Worm (Caenorhabditis elegans): ENCODE results near the gene bcmo-2.

Gene bcmo-2

ce11 chrII:3911284-3911683, 647 bp upstream of the bcmo-2 start:
- no peak for TF ChIP-seq W03F9.2 (tag; optimal IDR thresholded peaks at IDR 0.05)
- no peak for TF ChIP-seq dao-5 (tag; optimal IDR thresholded peaks at IDR 0.05)
- TF ChIP-seq him-1 (tag; optimal IDR thresholded peaks at IDR 0.05), result no peak

DNA sequence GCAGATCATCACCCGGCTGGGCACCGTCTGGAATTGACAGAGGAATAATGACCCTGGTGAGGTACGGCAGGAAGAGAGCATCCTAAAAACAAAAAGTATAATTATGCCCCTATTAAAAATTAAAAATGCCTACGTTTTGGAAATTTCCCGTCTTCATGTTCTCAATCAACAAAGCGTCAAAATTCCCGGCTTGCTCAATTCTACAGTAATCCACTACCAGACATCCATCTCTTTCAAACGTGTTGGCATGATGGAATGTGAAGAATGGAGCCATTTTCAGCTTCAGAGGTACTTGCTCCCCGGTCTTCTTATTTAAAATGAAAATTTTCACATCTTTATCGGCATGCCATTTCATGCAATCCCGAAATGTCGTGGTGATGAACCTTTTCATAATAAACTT, 1.3 kb downstream of the bcmo-2 start:
- TF ChIP-seq him-1 (tag; optimal IDR thresholded peaks at IDR 0.05) (no peak), W03F9.2 (tag; optimal IDR thresholded peaks at IDR 0.05) (no peak), dao-5 (tag; optimal IDR thresholded peaks at IDR 0.05) (no peak)

DNA sequence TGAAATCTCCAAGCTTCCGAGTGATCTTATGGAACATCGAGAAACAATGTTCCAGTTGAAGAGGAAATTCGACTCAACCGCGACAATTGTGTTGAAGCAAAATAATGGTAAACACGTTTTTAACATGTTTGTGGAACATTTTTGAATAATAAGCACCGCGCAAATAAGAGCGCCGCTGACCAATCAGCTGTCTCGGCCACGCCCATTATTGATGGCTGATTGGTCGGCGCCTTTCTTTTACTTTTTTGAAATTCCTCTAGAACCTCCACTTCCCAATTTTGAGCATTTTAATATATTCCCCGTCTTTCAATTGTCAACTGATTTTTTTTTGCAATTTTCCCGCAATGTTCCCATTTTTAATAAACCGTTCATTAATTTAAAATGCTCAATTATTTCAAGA, 2.5 kb downstream of the bcmo-2 start:
- TF ChIP-seq W03F9.2 (tag; optimal IDR thresholded peaks at IDR 0.05) (no peak), him-1 (tag; optimal IDR thresholded peaks at IDR 0.05) (no peak), dao-5 (tag; optimal IDR thresholded peaks at IDR 0.05) (no peak)

DNA sequence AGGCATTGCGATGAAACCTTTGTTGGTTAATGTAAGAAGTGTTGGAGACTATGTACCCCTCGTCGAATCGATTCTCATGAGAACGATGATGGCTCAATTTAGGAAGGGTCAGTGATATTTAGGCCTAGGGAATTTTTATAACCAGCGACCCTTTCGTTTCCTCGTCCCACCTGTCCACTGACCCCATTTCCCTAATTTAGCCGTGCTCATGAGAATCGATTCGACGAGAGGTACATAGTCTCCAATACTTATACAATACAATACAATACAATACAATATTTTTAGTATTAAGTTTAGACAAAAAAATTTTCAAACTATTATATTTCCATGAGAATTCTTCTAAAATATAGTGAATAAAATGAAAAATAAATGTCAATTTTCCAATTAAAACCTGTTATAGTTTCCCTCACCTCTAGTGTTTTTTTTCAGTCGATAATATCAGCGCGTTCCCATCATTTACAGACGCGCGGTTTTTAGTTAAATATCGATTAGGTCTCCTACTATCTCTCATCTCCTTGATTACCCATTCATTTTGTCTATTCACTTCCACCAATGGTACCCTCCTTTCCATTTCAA, 3.9 kb downstream of the bcmo-2 start, which contains the start of the genes F53C3.11 and fbxb-103:
Gene F53C3.11, minus strand, starts transcription at position 101 of the 576 bp plus-strand sequence.
Gene fbxb-103, plus strand, starts transcription at position 526 of the 576 bp plus-strand sequence.
- TF ChIP-seq dao-5 (tag; optimal IDR thresholded peaks at IDR 0.05) (no peak), W03F9.2 (tag; optimal IDR thresholded peaks at IDR 0.05) (no peak), him-1 (tag; optimal IDR thresholded peaks at IDR 0.05) (no peak)

DNA sequence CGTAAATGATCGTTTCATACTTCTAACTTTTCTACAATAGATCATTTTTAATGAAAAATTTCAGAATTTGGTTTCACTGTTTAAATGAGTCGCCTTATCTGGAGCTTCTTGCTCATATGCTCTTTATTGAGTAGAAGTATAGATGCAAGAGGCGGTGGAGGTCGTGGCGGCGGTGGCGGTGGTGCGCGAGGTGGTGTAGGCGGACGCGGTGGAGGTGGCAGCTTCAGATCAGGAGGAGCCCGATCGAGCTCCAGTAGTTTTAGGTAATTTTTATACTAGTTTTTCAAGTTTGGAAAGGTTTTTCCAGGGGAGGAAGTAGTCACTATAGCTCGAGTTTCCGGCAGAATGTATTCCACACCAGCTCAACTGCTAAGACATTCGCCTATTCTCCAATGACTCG, 7.8 kb downstream of the bcmo-2 start, which contains the start of gene F53C3.3:
Gene F53C3.3, plus strand, starts transcription at position 59 of the 400 bp plus-strand sequence.
- TF ChIP-seq W03F9.2 (tag; optimal IDR thresholded peaks at IDR 0.05) (no peak), dao-5 (tag; optimal IDR thresholded peaks at IDR 0.05) (no peak), him-1 (tag; optimal IDR thresholded peaks at IDR 0.05) (no peak)

DNA sequence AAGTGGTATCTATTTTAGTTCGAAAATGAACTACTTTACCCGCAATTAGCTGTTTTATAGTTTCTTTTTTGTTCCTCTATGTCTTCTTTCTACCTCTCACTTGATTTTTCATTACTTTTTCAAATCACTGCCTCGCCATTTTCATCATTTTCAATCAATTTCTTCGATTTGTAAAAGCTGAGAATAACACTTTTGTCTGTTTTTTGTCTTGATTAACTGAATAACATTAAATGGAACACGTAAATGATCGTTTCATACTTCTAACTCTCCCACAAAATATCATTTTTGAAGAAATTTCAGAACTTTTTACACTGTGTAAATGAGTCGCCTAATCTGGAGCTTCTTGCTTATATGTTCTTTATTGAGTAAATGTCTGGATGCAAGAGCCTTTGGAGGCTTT, 9.5 kb downstream of the bcmo-2 start, which contains the start of gene F53C3.4:
Gene F53C3.4, plus strand, starts transcription at position 301 of the 400 bp plus-strand sequence.
- no peak for TF ChIP-seq him-1 (tag; optimal IDR thresholded peaks at IDR 0.05)
- no peak for TF ChIP-seq dao-5 (tag; optimal IDR thresholded peaks at IDR 0.05)

DNA sequence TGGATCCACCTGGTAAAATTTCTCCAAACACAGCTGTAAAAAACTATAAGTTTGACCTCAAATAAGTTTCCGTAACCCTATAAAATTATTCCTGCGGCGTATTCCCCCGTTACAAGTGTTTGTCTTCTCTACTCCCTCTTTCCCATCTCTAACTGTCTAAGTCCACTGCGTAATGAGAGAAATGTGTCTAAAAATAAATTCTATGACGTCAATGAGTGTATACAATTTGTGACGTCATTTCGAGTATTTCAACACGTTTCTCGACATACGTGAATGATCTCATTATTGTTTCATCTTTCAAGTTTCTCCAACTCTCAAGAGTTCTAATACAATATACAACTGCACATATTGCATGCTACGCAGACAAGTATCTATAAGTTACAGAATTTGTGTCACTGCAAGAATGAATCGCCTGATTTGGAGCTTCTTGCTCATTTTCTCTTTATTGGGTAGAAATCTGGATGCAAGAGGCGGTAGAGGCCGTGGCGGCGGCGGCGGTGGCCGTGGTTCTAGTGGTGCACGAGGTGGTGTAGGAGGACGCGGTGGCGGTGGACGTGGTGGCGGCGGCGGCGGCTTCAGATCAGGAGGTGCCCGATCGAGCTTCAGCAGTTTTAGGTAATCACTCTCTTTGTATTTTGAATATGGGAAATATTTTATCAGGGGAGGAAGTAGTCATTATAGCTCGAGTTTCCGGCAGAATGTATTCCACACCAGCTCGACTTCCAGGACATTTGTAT, 12.7 kb downstream of the bcmo-2 start, which contains the start of gene F53C3.6:
Gene F53C3.6, plus strand, starts transcription at position 385 of the 737 bp plus-strand sequence.
- TF ChIP-seq dao-5 (tag; optimal IDR thresholded peaks at IDR 0.05), result no peak
- TF ChIP-seq W03F9.2 (tag; optimal IDR thresholded peaks at IDR 0.05), result no peak
- no peak for TF ChIP-seq him-1 (tag; optimal IDR thresholded peaks at IDR 0.05)

DNA sequence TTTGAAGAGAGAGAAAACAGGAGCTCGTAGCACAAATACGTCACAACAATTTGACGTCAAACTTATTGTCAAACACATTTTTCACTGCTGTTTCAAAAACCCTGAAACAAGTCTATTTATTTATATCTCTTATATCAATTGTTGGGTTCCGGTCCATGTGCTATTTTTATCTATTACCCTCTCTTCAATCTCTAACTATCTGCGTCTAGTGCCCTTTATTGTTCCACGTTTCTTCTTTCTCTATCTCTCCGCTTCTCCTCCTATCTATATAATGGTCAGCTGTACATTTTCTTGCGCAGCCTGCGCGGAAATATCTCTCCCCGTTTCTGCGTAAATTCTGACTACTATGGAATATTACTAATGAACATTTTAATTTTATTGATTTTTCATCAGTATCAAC, 13.7 kb downstream of the bcmo-2 start:
- TF ChIP-seq dao-5 (tag; optimal IDR thresholded peaks at IDR 0.05) (no peak), W03F9.2 (tag; optimal IDR thresholded peaks at IDR 0.05) (no peak), him-1 (tag; optimal IDR thresholded peaks at IDR 0.05) (no peak)

- TF ChIP-seq dao-5 (tag; optimal IDR thresholded peaks at IDR 0.05) (no peak), W03F9.2 (tag; optimal IDR thresholded peaks at IDR 0.05) (no peak), him-1 (tag; optimal IDR thresholded peaks at IDR 0.05) (no peak)
These were observed 15.9 kb downstream of the bcmo-2 start, which contains the start of gene F53C3.7 for ce11 chrII:3894755-3895154. TSS of gene F53C3.7 (plus strand) at chrII:3895055.

ce11 chrII:3893911-3894310, 16.7 kb downstream of the bcmo-2 start:
- TF ChIP-seq him-1 (tag; optimal IDR thresholded peaks at IDR 0.05) (no peak), W03F9.2 (tag; optimal IDR thresholded peaks at IDR 0.05) (no peak), dao-5 (tag; optimal IDR thresholded peaks at IDR 0.05) (no peak)

- no peak for TF ChIP-seq him-1 (tag; optimal IDR thresholded peaks at IDR 0.05)
- no peak for TF ChIP-seq W03F9.2 (tag; optimal IDR thresholded peaks at IDR 0.05)
- TF ChIP-seq dao-5 (tag; optimal IDR thresholded peaks at IDR 0.05), result no peak
These were observed 19.5 kb downstream of the bcmo-2 start, which contains the start of gene F53C3.8 for ce11 chrII:3891124-3891523. TSS of gene F53C3.8 (plus strand) at chrII:3891424.

ce11 chrII:3879945-3880344, 30.7 kb downstream of the bcmo-2 start, which contains the start of gene nhr-166:
TSS of gene nhr-166 (plus strand) at chrII:3880245.
- TF ChIP-seq him-1 (tag; optimal IDR thresholded peaks at IDR 0.05) (no peak), W03F9.2 (tag; optimal IDR thresholded peaks at IDR 0.05) (no peak), dao-5 (tag; optimal IDR thresholded peaks at IDR 0.05) (no peak)

DNA sequence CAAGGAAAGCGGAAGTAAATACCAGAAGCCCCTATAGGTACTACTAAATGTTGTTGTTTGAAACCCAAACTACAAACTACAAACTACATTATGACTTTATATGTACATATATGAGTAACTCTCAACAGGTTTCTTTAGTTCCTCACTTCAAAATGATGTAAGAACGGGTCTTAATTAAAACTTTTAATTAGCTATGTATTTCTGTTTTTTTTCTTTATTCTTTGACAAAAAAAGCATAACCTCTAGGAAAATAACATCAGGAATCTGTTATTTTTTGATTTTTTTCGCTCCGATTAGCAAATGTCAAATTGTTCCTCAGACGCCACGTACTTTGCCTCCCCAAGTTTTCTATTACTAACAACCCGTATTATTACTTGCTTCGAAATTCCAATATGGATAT, 32.3 kb downstream of the bcmo-2 start, which contains the start of gene srh-250:
Gene srh-250, plus strand, starts transcription at position 301 of the 400 bp plus-strand sequence.
- no peak for TF ChIP-seq him-1 (tag; optimal IDR thresholded peaks at IDR 0.05)
- TF ChIP-seq dao-5 (tag; optimal IDR thresholded peaks at IDR 0.05), result no peak
- TF ChIP-seq W03F9.2 (tag; optimal IDR thresholded peaks at IDR 0.05), result no peak

- TF ChIP-seq dao-5 (tag; optimal IDR thresholded peaks at IDR 0.05), result no peak
These were observed 32.8 kb downstream of the bcmo-2 start, which contains the start of gene sdz-7 for ce11 chrII:3877874-3878273. TSS of gene sdz-7 (minus strand) at chrII:3877974.

Data from whole organism, L4/young adult.